Fruit fly (Drosophila melanogaster) whole organism, embryonic: ENCODE data around the gene Fancl.

Experiments used
- CG12769 ChIP-seq: fragments of 200-800 bp; sonication (Bioruptor generic); optimal IDR thresholded peaks from 2 replicates; lab custom pipeline; 2019; ENCODE audit warnings: missing biosample characterization, mild to moderate bottlenecking, missing genetic modification characterization, moderate library complexity
- CG17829 ChIP-seq: fragments of 200-800 bp; optimal IDR thresholded peaks from 2 replicates; lab custom pipeline; 2019; ENCODE audit warnings: missing biosample characterization, mild to moderate bottlenecking, missing genetic modification characterization, moderate library complexity
- CG7372 ChIP-seq: fragments of 200-800 bp; sonication (Bioruptor generic); IDR thresholded peaks from 2 replicates; pipeline ENCODE4 v1.3.6; 2022; ENCODE audit warnings: missing biosample characterization, missing genetic modification characterization
- CHES-1-like ChIP-seq: fragments of 200-800 bp; sonication (Bioruptor generic); optimal IDR thresholded peaks from 2 replicates; lab custom pipeline; 2016; ENCODE audit warnings: missing biosample characterization, missing genetic modification characterization
- chm ChIP-seq: fragments of 200-800 bp; sonication (Bioruptor generic); IDR thresholded peaks from 2 replicates; pipeline ENCODE4 v1.3.6; 2022; ENCODE audit warnings: missing biosample characterization, missing genetic modification characterization
- dimm ChIP-seq: fragments of 200-800 bp; sonication (Bioruptor generic); IDR thresholded peaks from 2 replicates; pipeline ENCODE4 v1.3.6; 2022; ENCODE audit warnings: missing biosample characterization, missing genetic modification characterization
- org-1 ChIP-seq: fragments of 200-800 bp; sonication (Bioruptor generic); optimal IDR thresholded peaks from 2 replicates; lab custom pipeline; 2017; ENCODE audit warnings: missing biosample characterization, missing genetic modification characterization

- no peak for TF ChIP-seq CG12769 (tag; lab: Kevin White, UChicago)
- peak; percentile 36 for TF ChIP-seq org-1 (GFP tag; lab: Kevin White, UChicago)
- TF ChIP-seq dimm, result no peak
- peak; percentile 51 for TF ChIP-seq CG17829 (tag; lab: Kevin White, UChicago)
- TF ChIP-seq CG7372 (GFP tag; lab: Robert Waterston, UW), result no peak
- TF ChIP-seq CHES-1-like (GFP tag; lab: Kevin White, UChicago), result no peak
- no peak for TF ChIP-seq chm (GFP tag; lab: Robert Waterston, UW)
Observed at dm6 chr3R:10048035-10048774, 4.5 kb downstream of the Fancl start.
